Worm (Caenorhabditis elegans): ENCODE measurements around the gene appg-1.

DNA sequence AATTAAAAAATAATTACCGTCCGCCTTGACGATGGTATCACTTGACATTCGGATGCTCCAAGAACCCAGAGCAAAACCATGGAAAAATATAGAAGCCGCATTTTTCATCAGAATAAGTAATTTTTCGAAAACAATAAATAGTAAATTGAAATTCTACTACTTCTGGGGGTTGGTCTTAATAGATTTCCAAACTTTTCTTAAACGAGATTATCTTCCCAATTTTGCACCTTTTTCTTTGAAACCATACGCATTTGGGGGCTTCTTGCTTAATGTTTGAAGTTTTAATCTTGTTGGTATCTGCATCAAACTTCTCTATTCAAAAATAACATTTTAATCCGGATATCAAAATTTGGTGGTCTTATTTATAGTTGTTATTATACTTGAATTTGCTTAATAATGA, 9.7 kb upstream of the appg-1 start, which contains the start of gene gcy-5:
- TF ChIP-seq nhr-76 (tag; optimal IDR thresholded peaks at IDR 0.05): no peak
- no peak for TF ChIP-seq zag-1 (tag; optimal IDR thresholded peaks at IDR 0.05)
- TF ChIP-seq tag-97 (GFP tag; IDR thresholded peaks at IDR 0.05): no peak
- TF ChIP-seq dmd-6 (GFP tag; IDR thresholded peaks at IDR 0.05): no peak
- TF ChIP-seq lin-39 (tag; optimal IDR thresholded peaks at IDR 0.05): no peak
- TF ChIP-seq ces-1 (GFP tag; optimal IDR thresholded peaks at IDR 0.05): no peak

Measured in whole organism, L4 larva.